Fruit fly (Drosophila melanogaster) whole organism, embryonic: Measurements from ENCODE around the gene CG5665.

Experiments
- CG1024 ChIP-seq: fragments of 200-800 bp; sonication (Bioruptor generic); IDR thresholded peaks from 2 replicates; pipeline ENCODE4 v1.3.6; 2022; ENCODE audit warnings: missing biosample characterization, missing genetic modification characterization
- CG10321 ChIP-seq: fragments of 200-800 bp; sonication (Bioruptor generic); IDR thresholded peaks from 2 replicates; pipeline ENCODE4 v1.3.6; 2022; ENCODE audit warnings: missing biosample characterization, missing genetic modification characterization
- CG10462 ChIP-seq: fragments of 200-800 bp; sonication (Bioruptor generic); optimal IDR thresholded peaks from 2 replicates; lab custom pipeline; 2016; ENCODE audit warnings: missing biosample characterization, missing genetic modification characterization
- CG11504 ChIP-seq: fragments of 200-800 bp; sonication (Bioruptor generic); optimal IDR thresholded peaks from 3 replicates; lab custom pipeline; 2019; ENCODE audit warnings: missing biosample characterization, mild to moderate bottlenecking, missing genetic modification characterization, moderate library complexity
- CG12236 ChIP-seq: fragments of 200-800 bp; sonication (Bioruptor generic); optimal IDR thresholded peaks from 2 replicates; lab custom pipeline; 2016; ENCODE audit warnings: missing biosample characterization, missing genetic modification characterization
- CG13624 ChIP-seq: fragments of 200-800 bp; sonication (Bioruptor generic); optimal IDR thresholded peaks from 2 replicates; lab custom pipeline; 2016; ENCODE audit warnings: missing biosample characterization, missing genetic modification characterization
- CG14965 ChIP-seq: fragments of 200-800 bp; sonication (Bioruptor generic); optimal IDR thresholded peaks from 2 replicates; lab custom pipeline; 2016; ENCODE audit warnings: missing biosample characterization, missing genetic modification characterization, borderline replicate concordance
- CG1529 ChIP-seq: fragments of 200-800 bp; sonication (Bioruptor generic); optimal IDR thresholded peaks from 3 replicates; lab custom pipeline; 2018; ENCODE audit warnings: missing biosample characterization, missing genetic modification characterization
- CG15696 ChIP-seq: fragments of 200-800 bp; sonication (Bioruptor generic); optimal IDR thresholded peaks from 2 replicates; lab custom pipeline; 2019; ENCODE audit warnings: missing biosample characterization, mild to moderate bottlenecking, missing genetic modification characterization, moderate library complexity
- CG1792 ChIP-seq: fragments of 200-800 bp; sonication (Bioruptor generic); optimal IDR thresholded peaks from 2 replicates; lab custom pipeline; 2016; ENCODE audit warnings: missing biosample characterization, missing genetic modification characterization
- CG18011 ChIP-seq: fragments of 200-800 bp; sonication (Bioruptor generic); optimal IDR thresholded peaks from 2 replicates; lab custom pipeline; 2017; ENCODE audit warnings: missing biosample characterization, missing genetic modification characterization, mild to moderate bottlenecking, moderate library complexity, missing genotype
- CG1832 ChIP-seq: fragments of 200-800 bp; sonication (Bioruptor generic); optimal IDR thresholded peaks from 2 replicates; lab custom pipeline; 2017; ENCODE audit warnings: missing biosample characterization, mild to moderate bottlenecking, missing genetic modification characterization, inconsistent platforms
- CG18476 ChIP-seq: fragments of 200-800 bp; sonication (Bioruptor generic); optimal IDR thresholded peaks from 2 replicates; lab custom pipeline; 2016; ENCODE audit warnings: missing biosample characterization, mild to moderate bottlenecking, missing genetic modification characterization
- CG18764 ChIP-seq: fragments of 200-800 bp; sonication (Bioruptor generic); optimal IDR thresholded peaks from 3 replicates; lab custom pipeline; 2016; ENCODE audit warnings: missing biosample characterization, missing genetic modification characterization
- CG3065 ChIP-seq: fragments of 200-800 bp; sonication (Bioruptor generic); optimal IDR thresholded peaks from 2 replicates; lab custom pipeline; 2016; ENCODE audit warnings: missing biosample characterization, missing genetic modification characterization
- CG42726 ChIP-seq: fragments of 200-800 bp; sonication (Bioruptor generic); IDR thresholded peaks from 2 replicates; pipeline ENCODE4 v1.3.6; 2022; ENCODE audit warnings: missing biosample characterization, missing genetic modification characterization; ENCODE audit not compliant: partially characterized antibody
- CG4424 ChIP-seq: fragments of 200-800 bp; sonication (Bioruptor generic); optimal IDR thresholded peaks from 3 replicates; lab custom pipeline; 2016; ENCODE audit warnings: missing biosample characterization, missing genetic modification characterization
- CG4617 ChIP-seq: fragments of 200-800 bp; sonication (Bioruptor generic); optimal IDR thresholded peaks from 3 replicates; lab custom pipeline; 2016; ENCODE audit warnings: missing biosample characterization, missing genetic modification characterization, borderline replicate concordance
- CG6272 ChIP-seq: fragments of 200-800 bp; sonication (Bioruptor generic); IDR thresholded peaks from 2 replicates; pipeline ENCODE4 v1.3.6; 2022; ENCODE audit warnings: missing biosample characterization, missing genetic modification characterization
- CG6854 ChIP-seq: fragments of 200-800 bp; sonication (Bioruptor generic); optimal IDR thresholded peaks from 3 replicates; lab custom pipeline; 2017; ENCODE audit warnings: missing biosample characterization, mild to moderate bottlenecking, missing genetic modification characterization
- CG7372 ChIP-seq: fragments of 200-800 bp; sonication (Bioruptor generic); IDR thresholded peaks from 2 replicates; pipeline ENCODE4 v1.3.6; 2022; ENCODE audit warnings: missing biosample characterization, missing genetic modification characterization
- CG8290 ChIP-seq, 3 experiments: fragments of 200-800 bp; sonication (Bioruptor generic); optimal IDR thresholded peaks; 2 replicates each; lab custom pipeline; 2016 to 2019; ENCODE audit warnings: missing biosample characterization in 3 of 3, missing genetic modification characterization in 3 of 3, mild to moderate bottlenecking in 2 of 3, moderate library complexity in 1 of 3
- CHES-1-like ChIP-seq: fragments of 200-800 bp; sonication (Bioruptor generic); optimal IDR thresholded peaks from 2 replicates; lab custom pipeline; 2016; ENCODE audit warnings: missing biosample characterization, missing genetic modification characterization
- ERR ChIP-seq: fragments of 200-800 bp; sonication (Bioruptor generic); optimal IDR thresholded peaks from 2 replicates; lab custom pipeline; 2016; ENCODE audit warnings: missing biosample characterization, missing genetic modification characterization
- Fer2 ChIP-seq: fragments of 200-800 bp; sonication (Bioruptor generic); optimal IDR thresholded peaks from 2 replicates; lab custom pipeline; 2018; ENCODE audit warnings: missing biosample characterization, mild to moderate bottlenecking, missing genetic modification characterization, moderate library complexity
- H2.0 ChIP-seq: fragments of 200-800 bp; sonication (Bioruptor generic); IDR thresholded peaks from 2 replicates; pipeline ENCODE4 v1.3.6; 2022; ENCODE audit warnings: missing biosample characterization, missing genetic modification characterization
- HLHmδ ChIP-seq: fragments of 200-800 bp; sonication (Bioruptor generic); optimal IDR thresholded peaks from 2 replicates; lab custom pipeline; 2018; ENCODE audit warnings: missing biosample characterization, mild to moderate bottlenecking, missing genetic modification characterization, moderate library complexity
- Hr78 ChIP-seq, 2 experiments: fragments of 200-800 bp in 1 of 2; fragments of >200 bp in 1 of 2; sonication (Bioruptor generic) in 1 of 2; optimal IDR thresholded peaks; 2 replicates each; lab custom pipeline; 2017 to 2019; ENCODE audit warnings: missing biosample characterization in 2 of 2, missing genetic modification characterization in 2 of 2, mild to moderate bottlenecking in 1 of 2, moderate library complexity in 1 of 2
- MTF-1 ChIP-seq: fragments of 200-800 bp; sonication (Bioruptor generic); optimal IDR thresholded peaks from 2 replicates; lab custom pipeline; 2018; ENCODE audit warnings: missing biosample characterization, mild to moderate bottlenecking, missing genetic modification characterization, borderline replicate concordance
- Oaz ChIP-seq: fragments of 200-800 bp; sonication (Bioruptor generic); IDR thresholded peaks from 2 replicates; pipeline ENCODE4 v1.3.6; 2022; ENCODE audit warnings: missing biosample characterization, missing genetic modification characterization
- PHDP ChIP-seq: fragments of 200-800 bp; sonication (Bioruptor generic); optimal IDR thresholded peaks from 3 replicates; lab custom pipeline; 2018; ENCODE audit warnings: missing biosample characterization, mild to moderate bottlenecking, missing genetic modification characterization, moderate library complexity
- Scr ChIP-seq: fragments of 200-800 bp; sonication (Bioruptor generic); IDR thresholded peaks from 2 replicates; pipeline ENCODE4 v1.3.6; 2022; ENCODE audit warnings: missing biosample characterization, missing genetic modification characterization; ENCODE audit not compliant: partially characterized antibody
- Stat92E ChIP-seq, 3 experiments: fragments of >200 bp in 2 of 3; fragments of 200-800 bp in 1 of 3; sonication (Bioruptor generic) in 1 of 3; optimal IDR thresholded peaks; 2 replicates each; lab custom pipeline; 2017 to 2019; ENCODE audit warnings: missing biosample characterization in 3 of 3, missing genetic modification characterization in 3 of 3, mild to moderate bottlenecking in 1 of 3, moderate library complexity in 1 of 3
- Usf ChIP-seq: fragments of 200-800 bp; sonication (Bioruptor generic); optimal IDR thresholded peaks from 2 replicates; lab custom pipeline; 2017; ENCODE audit warnings: missing genotype, missing biosample characterization, missing genetic modification characterization
- ato ChIP-seq: fragments of 200-800 bp; sonication (Bioruptor generic); IDR thresholded peaks from 2 replicates; pipeline ENCODE4 v1.3.6; 2022; ENCODE audit warnings: missing biosample characterization, missing genetic modification characterization; ENCODE audit not compliant: partially characterized antibody
- bab2 ChIP-seq: fragments of 200-800 bp; sonication (Bioruptor generic); optimal IDR thresholded peaks from 2 replicates; lab custom pipeline; 2016; ENCODE audit warnings: missing biosample characterization, missing genetic modification characterization
- chinmo ChIP-seq: fragments of 200-800 bp; sonication (Bioruptor generic); IDR thresholded peaks from 4 replicates; pipeline ENCODE4 v1.3.6; 2022; ENCODE audit warnings: missing biosample characterization, missing genetic modification characterization; ENCODE audit not compliant: partially characterized antibody
- chn ChIP-seq: fragments of 200-800 bp; sonication (Bioruptor generic); optimal IDR thresholded peaks from 2 replicates; lab custom pipeline; 2016; ENCODE audit warnings: missing biosample characterization, missing genetic modification characterization
- dm ChIP-seq: fragments of 200-800 bp; sonication (Bioruptor generic); optimal IDR thresholded peaks from 3 replicates; lab custom pipeline; 2016; ENCODE audit warnings: missing biosample characterization, missing genetic modification characterization
- dmrt11E ChIP-seq: fragments of 200-800 bp; sonication (Bioruptor generic); optimal IDR thresholded peaks from 3 replicates; lab custom pipeline; 2018; ENCODE audit warnings: missing biosample characterization, mild to moderate bottlenecking, missing genetic modification characterization, moderate library complexity
- ewg ChIP-seq: fragments of 200-800 bp; sonication (Bioruptor generic); optimal IDR thresholded peaks from 3 replicates; lab custom pipeline; 2017; ENCODE audit warnings: mild to moderate bottlenecking, missing biosample characterization, missing genetic modification reagents, missing genetic modification characterization
- eyg ChIP-seq: fragments of 200-800 bp; sonication (Bioruptor generic); optimal IDR thresholded peaks from 3 replicates; lab custom pipeline; 2016; ENCODE audit warnings: missing biosample characterization, missing genetic modification characterization
- inv ChIP-seq: fragments of 200-800 bp; sonication (Bioruptor generic); IDR thresholded peaks from 2 replicates; pipeline ENCODE4 v1.3.6; 2022; ENCODE audit warnings: missing biosample characterization, missing genetic modification characterization; ENCODE audit not compliant: partially characterized antibody
- jumu ChIP-seq: fragments of 200-800 bp; sonication (Bioruptor generic); optimal IDR thresholded peaks from 3 replicates; lab custom pipeline; 2016; ENCODE audit warnings: missing biosample characterization, missing genetic modification characterization
- odd ChIP-seq: fragments of 200-800 bp; sonication (Bioruptor generic); optimal IDR thresholded peaks from 2 replicates; lab custom pipeline; 2017; ENCODE audit warnings: missing biosample characterization, mild to moderate bottlenecking, missing genetic modification characterization
- pb ChIP-seq: fragments of 200-800 bp; sonication (Bioruptor generic); optimal IDR thresholded peaks from 3 replicates; lab custom pipeline; 2016; ENCODE audit warnings: missing biosample characterization, missing genetic modification characterization
- pho ChIP-seq: fragments of 200-800 bp; sonication (Bioruptor generic); optimal IDR thresholded peaks from 2 replicates; lab custom pipeline; 2016; ENCODE audit warnings: missing biosample characterization, missing genetic modification characterization
- pnt ChIP-seq: fragments of 200-800 bp; sonication (Bioruptor generic); optimal IDR thresholded peaks from 3 replicates; lab custom pipeline; 2016; ENCODE audit warnings: missing biosample characterization, missing genetic modification characterization
- sens ChIP-seq: fragments of 200-800 bp; sonication (Bioruptor generic); peaks from one replicate; lab custom pipeline; 2016; ENCODE audit warnings: missing biosample characterization, missing genetic modification characterization
- sna ChIP-seq: fragments of 200-800 bp; sonication (Bioruptor generic); IDR thresholded peaks from 2 replicates; pipeline ENCODE4 v1.3.6; 2022; ENCODE audit warnings: missing biosample characterization, missing genetic modification characterization; ENCODE audit not compliant: partially characterized antibody

Gene CG5665

DNA sequence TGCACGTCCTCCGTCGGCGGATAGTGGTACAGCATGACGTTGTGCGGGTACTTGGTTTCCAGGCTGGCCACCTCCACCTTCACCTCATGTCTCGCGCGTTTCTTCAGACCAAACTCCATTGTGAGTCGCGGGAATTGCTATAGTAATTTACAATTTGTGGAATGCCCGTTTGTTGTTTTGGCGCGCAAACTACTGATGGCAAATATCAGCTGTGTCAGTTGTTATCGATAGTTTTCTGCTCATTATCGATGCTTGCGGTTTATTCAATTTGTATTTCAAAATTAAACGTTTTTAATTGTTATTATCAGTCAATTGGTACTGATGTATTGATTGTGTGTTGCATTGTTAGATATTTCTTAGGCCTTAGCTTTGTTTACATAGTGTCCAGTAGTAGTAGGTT, 3.1 kb downstream of the CG5665 start, which contains the start of gene Prim2 (continued):
- TF ChIP-seq Stat92E (GFP tag; optimal IDR thresholded peaks at IDR 0.05; lab: Kevin White, UChicago) (no peak), CG1792 (GFP tag; lab: Kevin White, UChicago) (no peak), H2.0 (no peak), HLHmδ (GFP tag; lab: Kevin White, UChicago) (no peak), jumu (GFP tag; lab: Kevin White, UChicago) (no peak), CG4424 (GFP tag; lab: Kevin White, UChicago) (no peak), ewg (GFP tag; lab: Kevin White, UChicago) (peak; percentile 78), CG18764 (GFP tag; lab: Kevin White, UChicago) (no peak), Fer2 (no peak), odd (GFP tag; lab: Kevin White, UChicago) (no peak), eyg (no peak), sens (no peak), CG1529 (no peak), CG12236 (no peak), Hr78 (GFP tag; optimal IDR thresholded peaks at IDR 0.05; lab: Kevin White, UChicago) (no peak), CG6854 (GFP tag; lab: Kevin White, UChicago) (no peak), bab2 (GFP tag; lab: Kevin White, UChicago) (no peak), CG15696 (no peak), ato (GFP tag; lab: Robert Waterston, UW) (peak; percentile 39; the same call in 1 of the 2 replicates), pb (GFP tag; lab: Kevin White, UChicago) (no peak), CG4617 (GFP tag; lab: Kevin White, UChicago) (no peak), dmrt11E (no peak), sna (peak; percentile 69), CG6272 (GFP tag; lab: Robert Waterston, UW) (no peak), CHES-1-like (no peak), inv (GFP tag; lab: Robert Waterston, UW) (peak; percentile 13; the same call in 1 of the 2 replicates), Oaz (GFP tag; lab: Robert Waterston, UW) (no peak), CG1024 (GFP tag; lab: Robert Waterston, UW) (no peak), ERR (no peak), CG18476 (GFP tag; lab: Kevin White, UChicago) (no peak), pnt (no peak), CG11504 (no peak), MTF-1 (no peak), CG8290 (GFP tag; optimal IDR thresholded peaks at IDR 0.05; lab: Kevin White, UChicago) (no peak), CG8290 (tag; optimal IDR thresholded peaks at IDR 0.05; lab: Kevin White, UChicago) (no peak), CG14965 (no peak), CG10321 (GFP tag; lab: Robert Waterston, UW) (no peak), CG13624 (GFP tag; lab: Kevin White, UChicago) (no peak), dm (no peak), chn (GFP tag; lab: Kevin White, UChicago) (no peak), CG10462 (GFP tag; lab: Kevin White, UChicago) (no peak), Usf (GFP tag; lab: Kevin White, UChicago) (no peak), pho (no peak), CG7372 (GFP tag; lab: Robert Waterston, UW) (no peak), CG3065 (GFP tag; lab: Kevin White, UChicago) (no peak), Scr (peak; percentile 70), CG42726 (peak; percentile 52; the same call in 1 of the 2 replicates), CG18011 (GFP tag; lab: Kevin White, UChicago) (no peak), chinmo (GFP tag; lab: Robert Waterston, UW) (0 out of 4 replicates have a peak, but pooled peaks have one; percentile 45), CG1832 (GFP tag; lab: Kevin White, UChicago) (no peak), PHDP (tag; lab: Kevin White, UChicago) (no peak)
